Worm (Caenorhabditis elegans) whole organism, L2 larva: ENCODE data around the gene dsl-3.
A peak's percentile ranks its signal among the peaks of the same experiment; 100 is the strongest.

ENCODE experiments used
- C34F6.9 ChIP-seq: fragments of 150-350 bp; optimal IDR thresholded peaks from 2 replicates; lab custom pipeline; 2014; ENCODE audit warnings: missing biosample characterization, missing genetic modification characterization
- F13H6.1 ChIP-seq: sonication (generic microtip); optimal IDR thresholded peaks from 2 replicates; lab custom pipeline; 2016; ENCODE audit warnings: missing genetic modification characterization, missing compliant biosample characterization
- R02D3.7 ChIP-seq: fragments of 150-350 bp; optimal IDR thresholded peaks from 2 replicates; lab custom pipeline; 2014; ENCODE audit warnings: missing biosample characterization, missing genetic modification characterization
- Y55F3AM.14 ChIP-seq: fragments of 200-800 bp; sonication (Bioruptor generic); optimal IDR thresholded peaks from 2 replicates; lab custom pipeline; 2018; ENCODE audit warnings: mild to moderate bottlenecking, missing genetic modification characterization, missing compliant biosample characterization
- ZK546.5 ChIP-seq: sonication (generic microtip); optimal IDR thresholded peaks from 2 replicates; lab custom pipeline; 2017; ENCODE audit warnings: missing biosample characterization, missing genetic modification characterization
- alr-1 ChIP-seq: fragments of 150-350 bp; optimal IDR thresholded peaks from 2 replicates; lab custom pipeline; 2014; ENCODE audit warnings: missing biosample characterization, missing genetic modification characterization
- aly-2 ChIP-seq: fragments of 150-350 bp; optimal IDR thresholded peaks from 2 replicates; lab custom pipeline; 2014; ENCODE audit warnings: missing biosample characterization, missing genetic modification characterization
- ama-1 ChIP-seq: fragments of 150-350 bp; optimal IDR thresholded peaks from 2 replicates; lab custom pipeline; 2018; ENCODE audit warnings: inconsistent platforms
- blmp-1 ChIP-seq: sonication (generic microtip); optimal IDR thresholded peaks from 2 replicates; lab custom pipeline; 2017; ENCODE audit warnings: missing genetic modification characterization, mild to moderate bottlenecking, missing compliant biosample characterization, antibody characterized with exemption, moderate library complexity; ENCODE audit not compliant: insufficient read depth
- ceh-16 ChIP-seq: fragments of 150-350 bp; optimal IDR thresholded peaks from 2 replicates; lab custom pipeline; 2014; ENCODE audit warnings: missing biosample characterization, missing genetic modification characterization
- ceh-82 ChIP-seq: fragments of 150-350 bp; optimal IDR thresholded peaks from 2 replicates; lab custom pipeline; 2014; ENCODE audit warnings: missing biosample characterization, missing genetic modification characterization
- crh-2 ChIP-seq: sonication (generic microtip); optimal IDR thresholded peaks from 2 replicates; lab custom pipeline; 2017; ENCODE audit warnings: missing biosample characterization, missing genetic modification characterization
- dmd-4 ChIP-seq: sonication (generic microtip); optimal IDR thresholded peaks from 2 replicates; lab custom pipeline; 2017; ENCODE audit warnings: missing biosample characterization, missing genetic modification characterization
- egl-27 ChIP-seq: sonication (generic microtip); optimal IDR thresholded peaks from 3 replicates; lab custom pipeline; 2017; ENCODE audit warnings: missing biosample characterization, missing genetic modification reagents, missing genetic modification characterization
- elt-1 ChIP-seq: fragments of 150-350 bp; optimal IDR thresholded peaks from 2 replicates; lab custom pipeline; 2014; ENCODE audit warnings: missing biosample characterization, missing genetic modification characterization
- elt-3 ChIP-seq: sonication (generic microtip); optimal IDR thresholded peaks from 2 replicates; lab custom pipeline; 2017; ENCODE audit warnings: missing biosample characterization, missing genetic modification characterization
- fos-1 ChIP-seq: fragments of 150-350 bp; optimal IDR thresholded peaks from 2 replicates; lab custom pipeline; 2014; ENCODE audit warnings: missing biosample characterization, missing genetic modification characterization
- gmeb-1 ChIP-seq: fragments of 150-350 bp; optimal IDR thresholded peaks from 2 replicates; lab custom pipeline; 2014; ENCODE audit warnings: missing biosample characterization, missing genetic modification characterization
- lin-11 ChIP-seq: fragments of 150-350 bp; sonication (generic microtip); optimal IDR thresholded peaks from 2 replicates; lab custom pipeline; 2014; ENCODE audit warnings: missing biosample characterization, missing genetic modification characterization, inconsistent platforms, mixed read lengths
- lin-13 ChIP-seq: fragments of 150-350 bp; optimal IDR thresholded peaks from 2 replicates; lab custom pipeline; 2014; ENCODE audit warnings: missing biosample characterization, missing genetic modification reagents, missing genetic modification characterization
- lin-39 ChIP-seq: fragments of 150-350 bp; optimal IDR thresholded peaks from 2 replicates; lab custom pipeline; 2014; ENCODE audit warnings: missing biosample characterization, missing genetic modification reagents, missing genetic modification characterization
- lsy-2 ChIP-seq, 2 experiments: fragments of 150-350 bp in 1 of 2; sonication (generic microtip) in 1 of 2; optimal IDR thresholded peaks; 2 replicates each; lab custom pipeline; 2014 to 2017; ENCODE audit warnings: missing biosample characterization in 2 of 2, missing genetic modification characterization in 2 of 2
- mab-5 ChIP-seq: fragments of 150-350 bp; optimal IDR thresholded peaks from 2 replicates; lab custom pipeline; 2014; ENCODE audit warnings: missing biosample characterization, missing genetic modification characterization
- mbf-1 ChIP-seq: sonication (generic microtip); optimal IDR thresholded peaks from 2 replicates; lab custom pipeline; 2017; ENCODE audit warnings: missing biosample characterization, missing genetic modification characterization
- mdl-1 ChIP-seq, 2 experiments: fragments of 150-350 bp in 1 of 2; sonication (generic microtip) in 1 of 2; optimal IDR thresholded peaks; 2 replicates each; lab custom pipeline; 2017; ENCODE audit warnings: missing biosample characterization in 2 of 2, missing genetic modification characterization in 2 of 2
- nhr-10 ChIP-seq: sonication (generic microtip); optimal IDR thresholded peaks from 2 replicates; lab custom pipeline; 2017; ENCODE audit warnings: missing biosample characterization, missing genetic modification characterization
- nhr-11 ChIP-seq: fragments of 150-350 bp; optimal IDR thresholded peaks from 2 replicates; lab custom pipeline; 2014; ENCODE audit warnings: missing biosample characterization, missing genetic modification characterization
- nhr-12 ChIP-seq: fragments of 150-350 bp; optimal IDR thresholded peaks from 2 replicates; lab custom pipeline; 2014; ENCODE audit warnings: missing biosample characterization, missing genetic modification characterization
- nhr-129 ChIP-seq: fragments of 150-350 bp; optimal IDR thresholded peaks from 2 replicates; lab custom pipeline; 2014; ENCODE audit warnings: missing biosample characterization, missing genetic modification characterization
- nhr-21 ChIP-seq: fragments of 150-350 bp; optimal IDR thresholded peaks from 2 replicates; lab custom pipeline; 2014; ENCODE audit warnings: missing biosample characterization, missing genetic modification characterization
- nhr-23 ChIP-seq: fragments of 150-350 bp; optimal IDR thresholded peaks from 2 replicates; lab custom pipeline; 2014; ENCODE audit warnings: missing biosample characterization, missing genetic modification reagents, missing genetic modification characterization
- nhr-237 ChIP-seq: fragments of 150-350 bp; optimal IDR thresholded peaks from 2 replicates; lab custom pipeline; 2014; ENCODE audit warnings: missing biosample characterization, missing genetic modification characterization
- nhr-25 ChIP-seq: fragments of 150-350 bp; sonication (generic microtip); optimal IDR thresholded peaks from 3 replicates; lab custom pipeline; 2014; ENCODE audit warnings: missing biosample characterization, missing genetic modification characterization
- nhr-6 ChIP-seq: fragments of 150-350 bp; optimal IDR thresholded peaks from 2 replicates; lab custom pipeline; 2014; ENCODE audit warnings: missing biosample characterization, missing genetic modification characterization
- nhr-77 ChIP-seq: fragments of 150-350 bp; optimal IDR thresholded peaks from 2 replicates; lab custom pipeline; 2014; ENCODE audit warnings: missing biosample characterization, missing genetic modification characterization
- peb-1 ChIP-seq: fragments of 150-350 bp; optimal IDR thresholded peaks from 2 replicates; lab custom pipeline; 2014; ENCODE audit warnings: missing biosample characterization, missing genetic modification characterization
- sem-4 ChIP-seq: fragments of 150-350 bp; optimal IDR thresholded peaks from 2 replicates; lab custom pipeline; 2014; ENCODE audit warnings: missing biosample characterization, missing genetic modification reagents, missing genetic modification characterization
- skn-1 ChIP-seq: sonication (generic microtip); optimal IDR thresholded peaks from 2 replicates; lab custom pipeline; 2017; ENCODE audit warnings: missing biosample characterization, missing genetic modification characterization
- sma-3 ChIP-seq: sonication (generic microtip); optimal IDR thresholded peaks from 2 replicates; lab custom pipeline; 2016; ENCODE audit warnings: missing genetic modification reagents, missing genetic modification characterization, missing compliant biosample characterization
- sma-9 ChIP-seq, 2 experiments: fragments of 150-350 bp in 1 of 2; sonication (generic microtip) in 1 of 2; optimal IDR thresholded peaks; 2 replicates each; lab custom pipeline; 2014 to 2016; ENCODE audit warnings: missing genetic modification characterization in 2 of 2, mild to moderate bottlenecking in 1 of 2, missing biosample characterization in 1 of 2, missing compliant biosample characterization in 1 of 2, missing genetic modification reagents in 1 of 2, moderate library complexity in 1 of 2
- snpc-4 ChIP-seq: fragments of 150-350 bp; optimal IDR thresholded peaks from 2 replicates; lab custom pipeline; 2014; ENCODE audit warnings: missing biosample characterization, missing genetic modification characterization
- unc-39 ChIP-seq: fragments of 150-350 bp; optimal IDR thresholded peaks from 2 replicates; lab custom pipeline; 2014; ENCODE audit warnings: missing biosample characterization, missing genetic modification characterization
- unc-55 ChIP-seq: fragments of 150-350 bp; sonication (generic microtip); optimal IDR thresholded peaks from 3 replicates; lab custom pipeline; 2014; ENCODE audit warnings: missing biosample characterization, missing genetic modification reagents, missing genetic modification characterization
- unc-62 ChIP-seq: fragments of 150-350 bp; optimal IDR thresholded peaks from 2 replicates; lab custom pipeline; 2014; ENCODE audit warnings: missing biosample characterization, missing genetic modification reagents, missing genetic modification characterization
- zag-1 ChIP-seq: fragments of 150-350 bp; optimal IDR thresholded peaks from 2 replicates; lab custom pipeline; 2014; ENCODE audit warnings: missing biosample characterization, missing genetic modification characterization
- ztf-1 ChIP-seq: fragments of 200-800 bp; sonication (Bioruptor generic); conservative IDR thresholded peaks from 2 replicates; pipeline ENCODE4 v1.3.6; 2022; ENCODE audit warnings: missing genetic modification characterization, missing compliant biosample characterization
- ztf-11 ChIP-seq: sonication (generic microtip); optimal IDR thresholded peaks from 2 replicates; lab custom pipeline; 2017; ENCODE audit warnings: missing biosample characterization, missing genetic modification characterization
- ztf-4 ChIP-seq: fragments of 150-350 bp; optimal IDR thresholded peaks from 2 replicates; lab custom pipeline; 2014; ENCODE audit warnings: missing biosample characterization, missing genetic modification characterization

Gene dsl-3

DNA sequence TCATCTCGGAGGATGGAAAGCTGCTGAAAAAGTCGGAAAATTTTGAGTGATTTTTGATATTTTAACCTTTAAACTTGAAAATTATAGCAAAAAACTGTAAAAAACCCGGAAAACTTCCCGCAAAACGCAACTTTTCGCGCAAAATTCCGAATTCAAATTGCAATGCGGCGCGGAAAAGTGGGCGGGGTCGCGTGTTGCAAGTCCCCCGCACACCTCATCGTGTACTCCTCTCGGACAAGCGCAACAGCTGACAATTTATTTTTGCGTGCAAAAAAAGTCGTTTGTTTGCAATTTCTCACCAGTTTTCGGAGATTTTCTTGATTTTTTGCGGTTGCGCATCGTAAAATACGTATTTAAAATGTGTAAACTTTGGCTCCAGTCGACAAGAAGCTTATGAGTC is 14.3 kb upstream of the dsl-3 start, which contains the start of gene npp-8:
Gene npp-8, minus strand, starts transcription at position 23 of the 400 bp plus-strand sequence.
- no peak for TF ChIP-seq ama-1 (lab: Kevin White, UChicago)
- no peak for TF ChIP-seq nhr-23 (tag; lab: Kevin White, UChicago)
- TF ChIP-seq fos-1 (tag; lab: Kevin White, UChicago): peak; percentile 59
- TF ChIP-seq nhr-11 (tag; lab: Kevin White, UChicago): no peak
- no peak for TF ChIP-seq R02D3.7 (tag; lab: Kevin White, UChicago)
- TF ChIP-seq unc-39: no peak
- TF ChIP-seq dmd-4 (tag; lab: Kevin White, UChicago): no peak
- peak; percentile 80 to 89 for TF ChIP-seq lsy-2 (tag; optimal IDR thresholded peaks at IDR 0.05; lab: Kevin White, UChicago)
- TF ChIP-seq Y55F3AM.14 (GFP tag; lab: Kevin White, UChicago): peak; percentile 38
- TF ChIP-seq ztf-4 (tag; lab: Kevin White, UChicago): peak; percentile 81
- peak; percentile 23 for TF ChIP-seq egl-27
- peak; percentile 62 for TF ChIP-seq nhr-6
- peak; percentile 78 for TF ChIP-seq gmeb-1 (tag; lab: Kevin White, UChicago)
- TF ChIP-seq skn-1 (tag; lab: Kevin White, UChicago): peak; percentile 6
- peak; percentile 48 for TF ChIP-seq snpc-4 (tag; lab: Kevin White, UChicago)
- peak; percentile 14 for TF ChIP-seq blmp-1 (tag; lab: Kevin White, UChicago)
- TF ChIP-seq elt-3 (tag; lab: Kevin White, UChicago): no peak
- TF ChIP-seq elt-1 (tag; lab: Kevin White, UChicago): no peak
- no peak for TF ChIP-seq nhr-10
- peak; percentile 78 for TF ChIP-seq nhr-21 (tag; lab: Kevin White, UChicago)
- no peak for TF ChIP-seq ztf-1 (GFP tag; lab: Robert Waterston, UW)
- no peak for TF ChIP-seq ceh-16 (tag; lab: Kevin White, UChicago)
- no peak for TF ChIP-seq sma-9 (GFP tag; optimal IDR thresholded peaks at IDR 0.05; lab: Kevin White, UChicago)
- no peak for TF ChIP-seq sma-9 (tag; optimal IDR thresholded peaks at IDR 0.05; lab: Kevin White, UChicago)
- TF ChIP-seq unc-55: peak; percentile 95
- no peak for TF ChIP-seq ZK546.5 (tag; lab: Kevin White, UChicago)
- TF ChIP-seq C34F6.9 (tag; lab: Kevin White, UChicago): peak; percentile 74
- TF ChIP-seq nhr-12 (tag; lab: Kevin White, UChicago): no peak
- TF ChIP-seq aly-2 (tag; lab: Kevin White, UChicago): no peak
- TF ChIP-seq nhr-129: peak; percentile 78
- TF ChIP-seq crh-2: peak; percentile 80
- no peak for TF ChIP-seq peb-1 (tag; lab: Kevin White, UChicago)
- peak; percentile 93 for TF ChIP-seq F13H6.1
- no peak for TF ChIP-seq alr-1
- no peak for TF ChIP-seq lin-39 (tag; lab: Kevin White, UChicago)
- TF ChIP-seq ceh-82 (tag; lab: Kevin White, UChicago): peak; percentile 44
- TF ChIP-seq nhr-237 (tag; lab: Kevin White, UChicago): no peak
- TF ChIP-seq unc-62 (GFP tag; lab: Kevin White, UChicago): no peak
- TF ChIP-seq nhr-77 (tag; lab: Kevin White, UChicago): peak; percentile 32
- TF ChIP-seq nhr-25: peak; percentile 89
- peak; percentile 90 for TF ChIP-seq sma-3
- no peak for TF ChIP-seq mbf-1 (tag; lab: Kevin White, UChicago)
- peak; percentile 86 for TF ChIP-seq lin-11 (tag; lab: Kevin White, UChicago)
- TF ChIP-seq ztf-11 (tag; lab: Kevin White, UChicago): peak; percentile 34
- peak; percentile 94 for TF ChIP-seq lin-13
- TF ChIP-seq mab-5 (tag; lab: Kevin White, UChicago): peak; percentile 89
- peak in 1 of 2 experiments; percentile 55 for TF ChIP-seq mdl-1 (tag; optimal IDR thresholded peaks at IDR 0.05; lab: Kevin White, UChicago)
- peak; percentile 78 for TF ChIP-seq sem-4
- peak; percentile 48 for TF ChIP-seq zag-1 (tag; lab: Kevin White, UChicago)
